Fruit fly (Drosophila melanogaster) whole organism, embryonic: Measurements from ENCODE around the gene wapl.

Experiments
- Antp ChIP-seq: fragments of 200-800 bp; sonication (Bioruptor generic); optimal IDR thresholded peaks from 3 replicates; lab custom pipeline; 2016; ENCODE audit warnings: missing biosample characterization, missing genetic modification characterization
- Atf3 ChIP-seq: fragments of 200-800 bp; sonication (Bioruptor generic); optimal IDR thresholded peaks from 3 replicates; lab custom pipeline; 2016; ENCODE audit warnings: missing biosample characterization, missing genetic modification characterization
- CG18476 ChIP-seq: fragments of 200-800 bp; sonication (Bioruptor generic); optimal IDR thresholded peaks from 2 replicates; lab custom pipeline; 2016; ENCODE audit warnings: missing biosample characterization, mild to moderate bottlenecking, missing genetic modification characterization
- CG30020 ChIP-seq: fragments of 200-800 bp; optimal IDR thresholded peaks from 2 replicates; lab custom pipeline; 2019; ENCODE audit warnings: missing biosample characterization, mild to moderate bottlenecking, missing genetic modification characterization, moderate library complexity
- CG8924 ChIP-seq: fragments of 200-800 bp; optimal IDR thresholded peaks from 3 replicates; lab custom pipeline; 2019; ENCODE audit warnings: missing biosample characterization, mild to moderate bottlenecking, missing genetic modification characterization, moderate library complexity
- Dp ChIP-seq: fragments of 200-800 bp; sonication (Bioruptor generic); optimal IDR thresholded peaks from 2 replicates; lab custom pipeline; 2018; ENCODE audit warnings: missing biosample characterization, mild to moderate bottlenecking, missing genetic modification characterization, moderate library complexity
- Meics ChIP-seq: fragments of 200-800 bp; sonication (Bioruptor generic); optimal IDR thresholded peaks from 2 replicates; lab custom pipeline; 2017; ENCODE audit warnings: missing biosample characterization, mild to moderate bottlenecking, missing genetic modification characterization
- bsh ChIP-seq, 2 experiments: fragments of 200-800 bp; sonication (Bioruptor generic); optimal IDR thresholded peaks; 2 replicates each; lab custom pipeline; 2017 to 2018; ENCODE audit warnings: mild to moderate bottlenecking in 2 of 2, missing biosample characterization in 2 of 2, missing genetic modification characterization in 2 of 2, moderate library complexity in 1 of 2
- fd64A ChIP-seq: fragments of 200-800 bp; sonication (Bioruptor generic); optimal IDR thresholded peaks from 3 replicates; lab custom pipeline; 2018; ENCODE audit warnings: missing biosample characterization, mild to moderate bottlenecking, missing genetic modification characterization
- kah ChIP-seq: fragments of 200-800 bp; sonication (Bioruptor generic); optimal IDR thresholded peaks from 2 replicates; lab custom pipeline; 2018; ENCODE audit warnings: missing biosample characterization, mild to moderate bottlenecking, missing genetic modification characterization

- TF ChIP-seq Meics (GFP tag; lab: Kevin White, UChicago) (no peak), Dp (GFP tag; lab: Kevin White, UChicago) (no peak), Atf3 (GFP tag; lab: Kevin White, UChicago) (no peak), Antp (GFP tag; lab: Kevin White, UChicago) (no peak), bsh (GFP tag; optimal IDR thresholded peaks at IDR 0.05; lab: Kevin White, UChicago) (no peak), CG30020 (tag; lab: Kevin White, UChicago) (no peak), CG8924 (no peak), fd64A (GFP tag; lab: Kevin White, UChicago) (no peak), kah (GFP tag; lab: Kevin White, UChicago) (no peak), CG18476 (GFP tag; lab: Kevin White, UChicago) (no peak)
Observed at dm6 chrX:2187520-2187919, 28.7 kb upstream of the wapl start, which contains the start of gene CG3457.
